Worm (Caenorhabditis elegans) whole organism, L4 larva: Measurements from ENCODE around the gene tes-1.
A peak's percentile ranks its signal among the peaks of the same experiment; 100 is the strongest.

Experiments used
- D1046.2 ChIP-seq: fragments of 200-800 bp; sonication (Bioruptor generic); IDR thresholded peaks from 2 replicates; pipeline ENCODE4 v1.3.6; 2022; ENCODE audit warnings: missing genetic modification characterization, missing compliant biosample characterization
- F37D6.2 ChIP-seq: sonication (generic microtip); optimal IDR thresholded peaks from 2 replicates; lab custom pipeline; 2016; ENCODE audit warnings: mild to moderate bottlenecking, missing genetic modification characterization, missing compliant biosample characterization
- F49E8.2 ChIP-seq: sonication (generic microtip); optimal IDR thresholded peaks from 2 replicates; lab custom pipeline; 2016; ENCODE audit warnings: missing compliant biosample characterization, mild to moderate bottlenecking, missing genetic modification characterization, borderline replicate concordance
- Y105C5A.15 ChIP-seq: fragments of 200-800 bp; sonication (Bioruptor generic); IDR thresholded peaks from 2 replicates; pipeline ENCODE4 v1.3.6; 2022; ENCODE audit warnings: missing genetic modification characterization, missing compliant biosample characterization
- Y48G9A.11 ChIP-seq: fragments of 200-800 bp; sonication (Bioruptor generic); IDR thresholded peaks from 2 replicates; pipeline ENCODE4 v1.3.6; 2022; ENCODE audit warnings: missing genetic modification reagents, missing genetic modification characterization, missing compliant biosample characterization
- ZK337.2 ChIP-seq: fragments of 200-800 bp; sonication (Bioruptor generic); IDR thresholded peaks from 2 replicates; pipeline ENCODE4 v1.3.6; 2022; ENCODE audit warnings: missing genetic modification reagents, missing genetic modification characterization, missing compliant biosample characterization
- arid-1 ChIP-seq: fragments of 200-800 bp; sonication (Bioruptor generic); conservative IDR thresholded peaks from 2 replicates; pipeline ENCODE4 v1.3.6; 2022; ENCODE audit warnings: missing genetic modification reagents, missing genetic modification characterization, missing compliant biosample characterization
- attf-4 ChIP-seq: sonication (generic microtip); optimal IDR thresholded peaks from 3 replicates; lab custom pipeline; 2017; ENCODE audit warnings: missing biosample characterization, missing genetic modification characterization
- ceh-20 ChIP-seq: fragments of 200-800 bp; sonication (Bioruptor generic); IDR thresholded peaks from 2 replicates; pipeline ENCODE4 v1.3.6; 2022; ENCODE audit warnings: missing genetic modification reagents, missing genetic modification characterization, missing compliant biosample characterization
- ceh-28 ChIP-seq: fragments of 150-350 bp; optimal IDR thresholded peaks from 2 replicates; lab custom pipeline; 2014; ENCODE audit warnings: missing biosample characterization, missing genetic modification reagents, missing genetic modification characterization
- ceh-32 ChIP-seq: sonication (generic microtip); optimal IDR thresholded peaks from 2 replicates; lab custom pipeline; 2016; ENCODE audit warnings: mild to moderate bottlenecking, missing genetic modification characterization, missing compliant biosample characterization; ENCODE audit not compliant: poor library complexity
- ceh-62 ChIP-seq: sonication (generic microtip); optimal IDR thresholded peaks from 2 replicates; lab custom pipeline; 2017; ENCODE audit warnings: missing biosample characterization, missing genetic modification characterization
- ceh-82 ChIP-seq: sonication (generic microtip); optimal IDR thresholded peaks from 2 replicates; lab custom pipeline; 2017; ENCODE audit warnings: missing biosample characterization, missing genetic modification characterization
- cey-2 ChIP-seq: sonication (generic microtip); optimal IDR thresholded peaks from 3 replicates; lab custom pipeline; 2017; ENCODE audit warnings: missing genetic modification characterization, mild to moderate bottlenecking, missing compliant biosample characterization, antibody characterized with exemption, borderline replicate concordance; ENCODE audit not compliant: insufficient read depth
- daf-19 ChIP-seq: fragments of 200-800 bp; sonication (Bioruptor generic); conservative IDR thresholded peaks from 2 replicates; pipeline ENCODE4 v1.3.6; 2022; ENCODE audit warnings: missing genetic modification characterization, missing compliant biosample characterization
- dmd-9 ChIP-seq: fragments of 200-800 bp; sonication (Bioruptor generic); IDR thresholded peaks from 2 replicates; pipeline ENCODE4 v1.3.6; 2022; ENCODE audit warnings: missing genetic modification reagents, missing genetic modification characterization, missing compliant biosample characterization
- duxl-1 ChIP-seq: sonication (generic microtip); optimal IDR thresholded peaks from 2 replicates; lab custom pipeline; 2016; ENCODE audit warnings: mild to moderate bottlenecking, missing genetic modification characterization, moderate library complexity, missing compliant biosample characterization; ENCODE audit not compliant: poor library complexity
- egl-27 ChIP-seq: sonication (generic microtip); optimal IDR thresholded peaks from 3 replicates; lab custom pipeline; 2017; ENCODE audit warnings: missing biosample characterization, missing genetic modification reagents, missing genetic modification characterization
- egl-43 ChIP-seq: fragments of 200-800 bp; sonication (Bioruptor generic); IDR thresholded peaks from 2 replicates; pipeline ENCODE4 v1.3.6; 2022; ENCODE audit warnings: missing genetic modification reagents, missing genetic modification characterization, missing compliant biosample characterization
- fos-1 ChIP-seq: fragments of 150-350 bp; optimal IDR thresholded peaks from 2 replicates; lab custom pipeline; 2014; ENCODE audit warnings: missing biosample characterization, missing genetic modification characterization
- hif-1 ChIP-seq, 2 experiments: sonication (generic microtip); optimal IDR thresholded peaks; 2 replicates each; lab custom pipeline; 2016 to 2017; ENCODE audit warnings: missing compliant biosample characterization in 2 of 2, missing genetic modification characterization in 2 of 2, missing genetic modification reagents in 2 of 2, missing genotype in 2 of 2, mild to moderate bottlenecking in 1 of 2
- jun-1 ChIP-seq: fragments of 150-350 bp; optimal IDR thresholded peaks from 2 replicates; lab custom pipeline; 2014; ENCODE audit warnings: missing biosample characterization, missing genetic modification reagents, missing genetic modification characterization
- lim-7 ChIP-seq: fragments of 200-800 bp; sonication (Bioruptor generic); IDR thresholded peaks from 2 replicates; pipeline ENCODE4 v1.3.6; 2022; ENCODE audit warnings: missing genetic modification characterization, missing compliant biosample characterization
- lin-13 ChIP-seq: fragments of 150-350 bp; optimal IDR thresholded peaks from 2 replicates; lab custom pipeline; 2014; ENCODE audit warnings: missing biosample characterization, missing genetic modification reagents, missing genetic modification characterization
- lin-15B ChIP-seq: fragments of 150-350 bp; sonication (generic microtip); optimal IDR thresholded peaks from 3 replicates; lab custom pipeline; 2014; ENCODE audit warnings: missing biosample characterization, missing genetic modification characterization
- lin-39 ChIP-seq: fragments of 150-350 bp; optimal IDR thresholded peaks from 2 replicates; lab custom pipeline; 2014; ENCODE audit warnings: missing biosample characterization, missing genetic modification reagents, missing genetic modification characterization
- lir-3 ChIP-seq: sonication (generic microtip); optimal IDR thresholded peaks from 2 replicates; lab custom pipeline; 2016; ENCODE audit warnings: mild to moderate bottlenecking, missing genetic modification characterization, missing compliant biosample characterization
- lsy-2 ChIP-seq, 2 experiments: fragments of 150-350 bp in 1 of 2; sonication (generic microtip) in 1 of 2; optimal IDR thresholded peaks; 2 replicates each; lab custom pipeline; 2014 to 2017; ENCODE audit warnings: missing biosample characterization in 2 of 2, missing genetic modification characterization in 2 of 2
- madf-5 ChIP-seq, 2 experiments: fragments of 200-800 bp; sonication (Bioruptor generic); IDR thresholded peaks; 2 replicates each; pipeline ENCODE4 v1.3.6; 2022; ENCODE audit warnings: missing compliant biosample characterization in 2 of 2, missing genetic modification characterization in 2 of 2
- mdl-1 ChIP-seq, 2 experiments: fragments of 150-350 bp in 1 of 2; sonication (generic microtip) in 1 of 2; optimal IDR thresholded peaks; 2 replicates each; lab custom pipeline; 2014 to 2017; ENCODE audit warnings: missing biosample characterization in 2 of 2, missing genetic modification characterization in 2 of 2
- mep-1 ChIP-seq: fragments of 150-350 bp; sonication (generic microtip); optimal IDR thresholded peaks from 3 replicates; lab custom pipeline; 2014; ENCODE audit warnings: missing biosample characterization, missing genetic modification characterization
- mxl-2 ChIP-seq: fragments of 200-800 bp; sonication (Bioruptor generic); conservative IDR thresholded peaks from 2 replicates; pipeline ENCODE4 v1.3.6; 2022; ENCODE audit warnings: missing genetic modification reagents, missing genetic modification characterization, missing compliant biosample characterization
- nhr-10 ChIP-seq: fragments of 150-350 bp; optimal IDR thresholded peaks from 2 replicates; lab custom pipeline; 2014; ENCODE audit warnings: missing biosample characterization, missing genetic modification characterization
- nhr-102 ChIP-seq: sonication (generic microtip); optimal IDR thresholded peaks from 2 replicates; lab custom pipeline; 2016; ENCODE audit warnings: mild to moderate bottlenecking, missing genetic modification characterization, moderate library complexity, missing compliant biosample characterization
- nhr-11 ChIP-seq: fragments of 150-350 bp; optimal IDR thresholded peaks from 2 replicates; lab custom pipeline; 2014; ENCODE audit warnings: missing biosample characterization, missing genetic modification characterization
- nhr-41 ChIP-seq: fragments of 200-800 bp; sonication (Bioruptor generic); IDR thresholded peaks from 2 replicates; pipeline ENCODE4 v1.3.6; 2022; ENCODE audit warnings: missing genetic modification reagents, missing genetic modification characterization, missing compliant biosample characterization
- nhr-76 ChIP-seq: fragments of 150-350 bp; optimal IDR thresholded peaks from 2 replicates; lab custom pipeline; 2014; ENCODE audit warnings: missing biosample characterization, missing genetic modification characterization
- pha-4 ChIP-seq, 2 experiments: fragments of 150-350 bp in 1 of 2; fragments of 200-800 bp in 1 of 2; sonication (Bioruptor generic) in 1 of 2; IDR thresholded peaks in 1 of 2; optimal IDR thresholded peaks in 1 of 2; 2 replicates each; pipeline versions ENCODE4 v1.3.6 to Lab custom; 2014 to 2022; ENCODE audit warnings: missing genetic modification characterization in 2 of 2, missing genetic modification reagents in 2 of 2, missing biosample characterization in 1 of 2, missing compliant biosample characterization in 1 of 2
- pqm-1 ChIP-seq: sonication (generic microtip); optimal IDR thresholded peaks from 2 replicates; lab custom pipeline; 2017; ENCODE audit warnings: missing biosample characterization, missing genetic modification characterization
- saeg-2 ChIP-seq: fragments of 200-800 bp; sonication (Bioruptor generic); IDR thresholded peaks from 2 replicates; pipeline ENCODE4 v1.3.6; 2022; ENCODE audit warnings: missing genetic modification reagents, missing genetic modification characterization, missing compliant biosample characterization
- set-16 ChIP-seq: fragments of 200-800 bp; sonication (Bioruptor generic); IDR thresholded peaks from 2 replicates; pipeline ENCODE4 v1.3.6; 2022; ENCODE audit warnings: missing genetic modification reagents, missing genetic modification characterization, missing compliant biosample characterization
- snpc-1.2 ChIP-seq: fragments of 200-800 bp; sonication (Bioruptor generic); IDR thresholded peaks from 2 replicates; pipeline ENCODE4 v1.3.6; 2022; ENCODE audit warnings: missing genetic modification reagents, missing genetic modification characterization, missing compliant biosample characterization
- spr-1 ChIP-seq: sonication (generic microtip); optimal IDR thresholded peaks from 2 replicates; lab custom pipeline; 2016; ENCODE audit warnings: mild to moderate bottlenecking, missing genetic modification characterization, missing compliant biosample characterization
- spr-3 ChIP-seq: fragments of 200-800 bp; sonication (Bioruptor generic); optimal IDR thresholded peaks from 2 replicates; lab custom pipeline; 2018; ENCODE audit warnings: mild to moderate bottlenecking, missing genetic modification characterization, missing compliant biosample characterization
- tag-97 ChIP-seq: fragments of 200-800 bp; sonication (Bioruptor generic); IDR thresholded peaks from 2 replicates; pipeline ENCODE4 v1.3.6; 2022; ENCODE audit warnings: missing genetic modification characterization, missing compliant biosample characterization
- unc-130 ChIP-seq: sonication (generic microtip); optimal IDR thresholded peaks from 2 replicates; lab custom pipeline; 2016; ENCODE audit warnings: missing genetic modification reagents, missing genetic modification characterization, missing compliant biosample characterization
- unc-39 ChIP-seq: sonication (generic microtip); optimal IDR thresholded peaks from 2 replicates; lab custom pipeline; 2017; ENCODE audit warnings: missing biosample characterization, missing genetic modification characterization
- vab-7 ChIP-seq: fragments of 200-800 bp; sonication (Bioruptor generic); IDR thresholded peaks from 2 replicates; pipeline ENCODE4 v1.3.6; 2022; ENCODE audit warnings: missing genetic modification reagents, missing genetic modification characterization, missing compliant biosample characterization
- zip-11 ChIP-seq: fragments of 200-800 bp; sonication (Bioruptor generic); IDR thresholded peaks from 2 replicates; pipeline ENCODE4 v1.3.6; 2022; ENCODE audit warnings: missing genetic modification characterization, missing compliant biosample characterization
- zip-2 ChIP-seq: fragments of 150-350 bp; optimal IDR thresholded peaks from 2 replicates; lab custom pipeline; 2014; ENCODE audit warnings: missing biosample characterization, missing genetic modification characterization
- ztf-11 ChIP-seq: fragments of 150-350 bp; optimal IDR thresholded peaks from 2 replicates; lab custom pipeline; 2014; ENCODE audit warnings: missing biosample characterization, missing genetic modification characterization
- ztf-7 ChIP-seq: fragments of 150-350 bp; optimal IDR thresholded peaks from 2 replicates; lab custom pipeline; 2014; ENCODE audit warnings: missing biosample characterization, missing genetic modification characterization

The tes-1 gene

DNA sequence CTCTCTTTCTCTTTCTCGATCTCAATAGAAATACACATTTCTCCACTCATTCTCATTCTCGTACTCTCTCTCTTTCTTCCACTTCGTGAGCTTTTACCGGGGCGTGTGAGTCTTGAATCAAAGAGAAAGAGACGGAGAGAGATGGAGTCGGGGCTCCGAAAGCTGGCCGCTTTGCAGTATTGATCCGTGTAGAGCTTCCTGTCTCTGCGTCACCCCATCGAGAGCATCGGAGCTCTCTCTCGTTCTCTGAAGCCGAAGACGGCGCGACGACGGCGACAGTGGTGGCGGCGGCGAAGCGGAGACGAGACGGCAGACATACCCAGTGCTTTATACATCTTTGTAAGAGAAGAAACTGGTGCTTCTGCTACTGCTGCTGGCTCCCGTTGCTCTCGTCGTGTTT is 49.2 kb downstream of the tes-1 start (continued):
- TF ChIP-seq cey-2 (no peak), mxl-2 (no peak), spr-3 (GFP tag; lab: Kevin White, UChicago) (no peak), Y105C5A.15 (GFP tag; lab: Robert Waterston, UW) (no peak), D1046.2 (GFP tag; lab: Robert Waterston, UW) (no peak), zip-11 (no peak), lir-3 (tag; lab: Kevin White, UChicago) (no peak), egl-43 (peak; percentile 85), unc-39 (tag; lab: Kevin White, UChicago) (no peak), pqm-1 (tag; lab: Kevin White, UChicago) (no peak), arid-1 (no peak), nhr-76 (tag; lab: Kevin White, UChicago) (no peak), ceh-32 (tag; lab: Kevin White, UChicago) (no peak), nhr-10 (tag; lab: Kevin White, UChicago) (no peak), pha-4 (GFP tag; IDR thresholded peaks at IDR 0.05; lab: Robert Waterston, UW) (no peak), pha-4 (tag; optimal IDR thresholded peaks at IDR 0.05; lab: Kevin White, UChicago) (no peak), ztf-7 (tag; lab: Kevin White, UChicago) (no peak), jun-1 (no peak), ceh-62 (tag; lab: Kevin White, UChicago) (no peak), F49E8.2 (tag; lab: Kevin White, UChicago) (no peak), mep-1 (tag; lab: Kevin White, UChicago) (peak; percentile 76), lsy-2 (tag; optimal IDR thresholded peaks at IDR 0.05; lab: Kevin White, UChicago) (peak; percentile 25 to 71), mdl-1 (tag; optimal IDR thresholded peaks at IDR 0.05; lab: Kevin White, UChicago) (peak in 1 of 2 experiments; percentile 35), vab-7 (GFP tag; lab: Robert Waterston, UW) (peak; percentile 61; the same call in 1 of the 2 replicates), lin-15B (tag; lab: Kevin White, UChicago) (no peak), ceh-82 (tag; lab: Kevin White, UChicago) (no peak), attf-4 (no peak), F37D6.2 (tag; lab: Kevin White, UChicago) (peak; percentile 94), saeg-2 (GFP tag; lab: Robert Waterston, UW) (no peak), Y48G9A.11 (GFP tag; lab: Robert Waterston, UW) (no peak), zip-2 (tag; lab: Kevin White, UChicago) (no peak), spr-1 (tag; lab: Kevin White, UChicago) (no peak), lin-13 (GFP tag; lab: Kevin White, UChicago) (no peak), unc-130 (GFP tag; lab: Kevin White, UChicago) (no peak), ZK337.2 (GFP tag; lab: Robert Waterston, UW) (no peak), ceh-28 (tag; lab: Kevin White, UChicago) (peak; percentile 56), hif-1 (tag; optimal IDR thresholded peaks at IDR 0.05; lab: Kevin White, UChicago) (peak in 1 of 2 experiments; percentile 65), lim-7 (no peak), ztf-11 (tag; lab: Kevin White, UChicago) (no peak), ceh-20 (peak; percentile 74), nhr-102 (tag; lab: Kevin White, UChicago) (no peak), egl-27 (no peak), snpc-1.2 (GFP tag; lab: Robert Waterston, UW) (no peak), nhr-11 (tag; lab: Kevin White, UChicago) (peak; percentile 77), dmd-9 (GFP tag; lab: Robert Waterston, UW) (no peak), set-16 (GFP tag; lab: Robert Waterston, UW) (peak; percentile 97), madf-5 (GFP tag; IDR thresholded peaks at IDR 0.05; lab: Robert Waterston, UW) (no peak), nhr-41 (GFP tag; lab: Robert Waterston, UW) (no peak), duxl-1 (no peak), lin-39 (tag; lab: Kevin White, UChicago) (no peak), daf-19 (GFP tag; lab: Robert Waterston, UW) (no peak), tag-97 (GFP tag; lab: Robert Waterston, UW) (no peak), fos-1 (no peak)
